Fruit fly (Drosophila melanogaster): ENCODE measurements around the gene CG8188.

The CG8188 gene

DNA sequence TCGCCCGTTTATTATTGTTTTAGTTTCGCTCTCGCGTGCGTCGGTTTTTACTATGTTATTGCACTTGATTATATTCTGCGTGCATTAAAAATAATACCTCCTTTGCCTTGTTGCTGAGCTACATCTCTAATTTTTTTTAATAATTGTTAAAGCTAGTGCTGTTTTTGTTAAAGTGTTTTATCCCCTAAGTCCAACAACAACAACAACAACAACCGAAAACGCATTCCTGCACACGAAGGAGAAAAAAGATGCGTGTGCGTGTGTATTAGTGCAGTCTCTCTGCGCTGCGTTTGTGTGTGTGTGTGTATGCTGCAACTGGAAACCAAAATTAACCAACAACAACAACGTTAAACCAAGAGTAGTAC lies 35.6 kb upstream of the CG8188 start (continued):
- peak; percentile 73 for TF ChIP-seq sens (GFP tag)
- TF ChIP-seq Med (GFP tag) = peak; percentile 74
- no peak for TF ChIP-seq ssp (GFP tag; IDR thresholded peaks at IDR 0.05)
- peak in 1 of 2 experiments; percentile 82 for TF ChIP-seq eve (GFP tag; optimal IDR thresholded peaks at IDR 0.05)
- no peak for TF ChIP-seq hkb (optimal IDR thresholded peaks at IDR 0.05)
- no peak for TF ChIP-seq hkb (GFP tag; IDR thresholded peaks at IDR 0.05)
- TF ChIP-seq CG4404 (GFP tag; IDR thresholded peaks at IDR 0.05) = no peak
- no peak for TF ChIP-seq ci (GFP tag; IDR thresholded peaks at IDR 0.05)
- TF ChIP-seq Drgx (GFP tag; IDR thresholded peaks at IDR 0.05) = no peak
- peak; percentile 81 for TF ChIP-seq nerfin-1 (tag; optimal IDR thresholded peaks at IDR 0.05)
- peak; percentile 86 for TF ChIP-seq CG4360 (GFP tag; IDR thresholded peaks at IDR 0.05)

DNA sequence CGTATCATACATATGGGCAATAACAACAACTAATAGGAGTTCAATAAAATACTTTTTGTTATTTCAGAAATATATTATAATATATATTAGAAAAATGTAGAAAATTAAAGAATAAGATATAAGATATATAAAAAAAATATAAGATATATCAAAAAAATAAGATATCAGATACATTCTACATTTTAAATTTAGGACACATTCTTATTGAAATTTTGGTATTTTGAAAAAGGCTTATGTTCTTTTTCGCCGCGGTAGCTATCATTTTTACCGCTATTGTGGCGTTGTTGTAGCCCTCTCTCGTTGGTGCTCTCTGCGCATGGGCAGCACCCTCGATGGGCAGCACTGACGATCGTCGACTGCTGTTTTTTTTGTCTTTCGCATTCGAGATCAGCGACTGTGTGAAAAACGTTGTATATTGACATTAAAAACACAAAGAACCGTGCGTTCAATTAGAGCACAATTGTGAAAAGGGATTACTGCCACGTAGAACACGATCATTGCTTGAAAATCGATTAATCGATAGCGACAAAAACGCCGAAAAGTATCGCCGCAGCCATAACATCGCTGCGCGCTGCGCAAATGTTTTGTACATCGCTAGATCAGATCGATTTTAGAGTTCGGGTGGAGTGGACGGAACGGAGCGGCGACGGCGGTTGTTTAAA lies 35.1 kb upstream of the CG8188 start:
- TF ChIP-seq Ssrp (tag; optimal IDR thresholded peaks at IDR 0.05) (peak; percentile 42), CG4820 (GFP tag; optimal IDR thresholded peaks at IDR 0.05) (peak; percentile 23), CG3065 (GFP tag; optimal IDR thresholded peaks at IDR 0.05) (no peak), CG8765 (GFP tag; IDR thresholded peaks at IDR 0.05) (no peak), CG4282 (GFP tag; optimal IDR thresholded peaks at IDR 0.05) (no peak), abd-A (tag; optimal IDR thresholded peaks at IDR 0.05) (no peak), crc (GFP tag; optimal IDR thresholded peaks at IDR 0.05) (no peak), CG17186 (GFP tag; optimal IDR thresholded peaks at IDR 0.05) (peak; percentile 96), Bgb (GFP tag; IDR thresholded peaks at IDR 0.05; ENCODE audit: partially characterized antibody) (peak; percentile 94), CG13624 (GFP tag; optimal IDR thresholded peaks at IDR 0.05) (peak; percentile 79), chif (GFP tag; optimal IDR thresholded peaks at IDR 0.05) (peak in 1 of 2 experiments; percentile 33), CG4854 (GFP tag; optimal IDR thresholded peaks at IDR 0.05) (no peak), bowl (GFP tag; IDR thresholded peaks at IDR 0.05) (no peak), Doc2 (GFP tag; IDR thresholded peaks at IDR 0.05) (no peak), al (GFP tag; IDR thresholded peaks at IDR 0.05) (no peak), Kr (GFP tag; optimal IDR thresholded peaks at IDR 0.05) (no peak), sima (GFP tag; optimal IDR thresholded peaks at IDR 0.05) (no peak), CG4360 (GFP tag; IDR thresholded peaks at IDR 0.05) (no peak), exex (tag; optimal IDR thresholded peaks at IDR 0.05) (no peak), ash1 (GFP tag; optimal IDR thresholded peaks at IDR 0.05) (peak; percentile 6), Myb (GFP tag; optimal IDR thresholded peaks at IDR 0.05) (peak; percentile 41), esg (GFP tag; conservative IDR thresholded peaks at IDR 0.05) (0 out of 2 replicates have a peak, but pooled peaks have one; percentile 14), CG15073 (GFP tag; optimal IDR thresholded peaks at IDR 0.05) (no peak), bbx (GFP tag; IDR thresholded peaks at IDR 0.05; ENCODE audit: partially characterized antibody) (peak; percentile 95), Nf-YB (GFP tag; optimal IDR thresholded peaks at IDR 0.05) (no peak), B-H2 (GFP tag; optimal IDR thresholded peaks at IDR 0.05) (no peak), cad (GFP tag; optimal IDR thresholded peaks at IDR 0.05) (no peak), jing (GFP tag; optimal IDR thresholded peaks at IDR 0.05) (no peak), pb (GFP tag; optimal IDR thresholded peaks at IDR 0.05) (peak; percentile 14), CG4424 (GFP tag; optimal IDR thresholded peaks at IDR 0.05) (peak; percentile 42), CG17802 (tag; optimal IDR thresholded peaks at IDR 0.05) (no peak), salm (tag; optimal IDR thresholded peaks at IDR 0.05) (peak; percentile 46), Dip3 (GFP tag; optimal IDR thresholded peaks at IDR 0.05) (no peak), sens (GFP tag) (peak; percentile 88), Chrac-16 (GFP tag; optimal IDR thresholded peaks at IDR 0.05) (peak; percentile 19), CG12236 (GFP tag; optimal IDR thresholded peaks at IDR 0.05) (no peak), lilli (GFP tag; optimal IDR thresholded peaks at IDR 0.05) (peak; percentile 51), CG18764 (GFP tag; optimal IDR thresholded peaks at IDR 0.05) (no peak), dan (GFP tag; IDR thresholded peaks at IDR 0.05) (no peak), CG1529 (GFP tag; optimal IDR thresholded peaks at IDR 0.05) (no peak), CG14965 (GFP tag; optimal IDR thresholded peaks at IDR 0.05; ENCODE audit: borderline replicate concordance) (no peak), HmgD (GFP tag; optimal IDR thresholded peaks at IDR 0.05) (peak; percentile 61)
